Fruit fly (Drosophila melanogaster): ENCODE results near the gene Atxn7.

Gene Atxn7

DNA sequence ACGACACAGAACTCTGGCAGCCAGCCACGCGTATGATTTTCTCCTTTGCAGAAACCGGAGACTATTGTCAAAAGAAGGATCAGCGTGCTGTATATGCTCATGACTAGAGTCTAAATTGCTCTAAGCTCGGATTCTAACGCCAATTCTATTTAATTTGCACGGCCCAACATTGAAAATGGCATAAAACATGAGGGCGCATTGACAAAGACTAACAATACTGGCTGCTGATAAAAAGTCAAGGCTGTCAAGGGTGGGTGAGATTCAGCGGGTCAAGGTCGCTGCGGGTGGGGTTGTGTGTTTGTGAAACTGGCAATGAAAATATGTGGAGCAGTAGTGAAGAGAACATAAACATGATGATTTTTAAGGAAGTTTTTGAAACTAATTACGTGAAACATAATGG lies 42.2 kb downstream of the Atxn7 start, which contains the start of gene CG34448:
CG34448 (minus strand) TSS at position 101 of the 400 bp plus-strand sequence.
- no peak for TF ChIP-seq CG17801 (GFP tag; optimal IDR thresholded peaks at IDR 0.05; ENCODE audit: partially characterized antibody)

DNA sequence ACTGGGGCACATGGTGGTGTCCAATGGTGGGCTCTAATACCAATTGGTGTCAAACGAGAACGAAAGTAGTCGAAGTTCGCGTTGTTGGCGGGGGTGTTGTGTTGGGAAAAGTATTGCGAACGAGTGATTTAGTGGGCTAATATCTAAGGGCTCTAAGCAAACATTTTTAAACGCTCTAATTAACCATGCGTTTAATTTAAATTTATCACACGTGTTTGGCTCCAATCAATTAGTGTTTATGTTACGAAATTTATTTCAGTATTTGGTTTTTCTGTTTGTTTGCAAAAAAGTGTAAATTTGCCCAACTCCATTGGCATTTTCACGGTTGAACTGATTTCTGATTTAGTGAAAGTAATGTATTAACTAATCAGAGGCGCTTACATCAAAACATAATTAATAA lies 44.3 kb downstream of the Atxn7 start, which contains the start of gene CG34447:
CG34447 (minus strand) TSS at position 101 of the 400 bp plus-strand sequence.
- no peak for TF ChIP-seq CG17801 (GFP tag; optimal IDR thresholded peaks at IDR 0.05; ENCODE audit: partially characterized antibody)

DNA sequence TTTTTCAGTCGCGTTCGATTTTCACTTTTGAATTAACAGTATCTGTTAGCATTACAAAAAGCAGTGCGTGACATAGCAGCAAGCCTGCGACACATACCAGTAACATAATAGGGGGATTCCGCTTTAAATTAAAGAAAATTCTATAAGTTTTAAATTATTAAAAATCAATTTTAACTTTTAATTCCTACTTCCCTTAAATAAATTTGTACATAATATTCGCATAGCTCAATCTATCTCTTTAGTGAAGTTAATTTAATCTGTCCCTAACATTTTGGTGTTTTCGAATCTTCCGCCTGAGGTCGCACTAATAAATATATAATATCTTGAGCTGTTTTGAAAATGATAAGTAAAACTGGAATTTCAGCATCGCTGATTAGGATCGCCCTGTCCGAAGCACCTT lies 44.8 kb downstream of the Atxn7 start, which contains the start of gene CG9886:
CG9886 (plus strand) TSS at position 341 of the 400 bp plus-strand sequence.
- peak; percentile 38 for TF ChIP-seq CG17801 (GFP tag; optimal IDR thresholded peaks at IDR 0.05; ENCODE audit: partially characterized antibody)

DNA sequence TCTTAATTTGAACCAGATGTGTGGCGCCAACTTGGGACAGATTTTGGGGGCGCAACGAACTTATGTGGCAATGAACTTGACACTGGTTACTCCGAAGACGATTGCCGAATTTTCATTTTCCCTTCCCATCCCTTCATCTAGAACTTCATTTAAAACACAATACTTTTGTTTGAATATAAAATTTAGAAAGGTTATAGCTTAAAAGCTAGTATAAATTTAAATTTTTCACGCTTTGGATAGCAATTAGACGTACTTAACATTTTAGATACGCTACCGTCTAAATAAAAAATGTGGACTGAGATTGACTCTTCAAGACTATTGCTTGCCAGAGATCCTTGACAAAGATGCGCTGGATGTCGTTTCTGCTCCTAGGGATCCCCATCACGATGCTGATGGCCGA lies 48.9 kb downstream of the Atxn7 start, which contains the start of gene CG44139:
CG44139 (plus strand) TSS at position 301 of the 400 bp plus-strand sequence.
- TF ChIP-seq CG17801 (GFP tag; optimal IDR thresholded peaks at IDR 0.05; ENCODE audit: partially characterized antibody), result no peak

dm6 chr2L:2425652-2426192 lies 50.1 kb downstream of the Atxn7 start:
- no peak for TF ChIP-seq CG17801 (GFP tag; optimal IDR thresholded peaks at IDR 0.05; ENCODE audit: partially characterized antibody)

- TF ChIP-seq CG17801 (GFP tag; optimal IDR thresholded peaks at IDR 0.05; ENCODE audit: partially characterized antibody), result no peak
Observed at dm6 chr2L:2426444-2427188, 51.0 kb downstream of the Atxn7 start.

dm6 chr2L:2427384-2428208 lies 52.0 kb downstream of the Atxn7 start:
- TF ChIP-seq CG17801 (GFP tag; optimal IDR thresholded peaks at IDR 0.05; ENCODE audit: partially characterized antibody), result no peak

- no peak for TF ChIP-seq CG17801 (GFP tag; optimal IDR thresholded peaks at IDR 0.05; ENCODE audit: partially characterized antibody)
Observed at dm6 chr2L:2428209-2428488, 52.5 kb downstream of the Atxn7 start, which contains the start of gene dpp. Gene dpp, plus strand, starts transcription at chr2L:2428372.

- no peak for TF ChIP-seq CG17801 (GFP tag; optimal IDR thresholded peaks at IDR 0.05; ENCODE audit: partially characterized antibody)
Observed at dm6 chr2L:2429588-2429987, 53.9 kb downstream of the Atxn7 start.

All from ovary, adult (tissue).